Fruit fly (Drosophila melanogaster): ENCODE results near the gene L2HGDH.
A peak's percentile ranks its signal among the peaks of the same experiment; 100 is the strongest.

L2HGDH gene

dm6 chr2L:18953512-18954254 is 20.6 kb downstream of the L2HGDH start:
- no peak for TF ChIP-seq CG8478 (optimal IDR thresholded peaks at IDR 0.05)
- no peak for TF ChIP-seq CTCF (optimal IDR thresholded peaks at IDR 0.05)

- TF ChIP-seq CTCF (optimal IDR thresholded peaks at IDR 0.05) (peak in 1 of 2 experiments; percentile 31), CG8478 (optimal IDR thresholded peaks at IDR 0.05) (no peak)
These were observed 22.6 kb downstream of the L2HGDH start, which contains the start of gene Nedd8 for dm6 chr2L:18951674-18952073. Gene Nedd8, minus strand, starts transcription at chr2L:18951837.

dm6 chr2L:18948724-18949108 is 25.5 kb downstream of the L2HGDH start, which contains the start of gene CG10428:
Gene CG10428, plus strand, starts transcription at chr2L:18948884.
- TF ChIP-seq CG8478 (optimal IDR thresholded peaks at IDR 0.05) (no peak), CTCF (optimal IDR thresholded peaks at IDR 0.05) (no peak)

- TF ChIP-seq CG8478 (optimal IDR thresholded peaks at IDR 0.05) = no peak
- no peak for TF ChIP-seq CTCF (optimal IDR thresholded peaks at IDR 0.05)
These were observed 26.1 kb downstream of the L2HGDH start for dm6 chr2L:18948065-18948723.

dm6 chr2L:18947515-18947998 is 26.7 kb downstream of the L2HGDH start:
- TF ChIP-seq CG8478 (optimal IDR thresholded peaks at IDR 0.05) (no peak), CTCF (optimal IDR thresholded peaks at IDR 0.05) (peak in 1 of 2 experiments; percentile 16)

dm6 chr2L:18946636-18947514 is 27.4 kb downstream of the L2HGDH start:
- TF ChIP-seq CG8478 (optimal IDR thresholded peaks at IDR 0.05) = no peak
- TF ChIP-seq CTCF (optimal IDR thresholded peaks at IDR 0.05) = no peak

- TF ChIP-seq CTCF (optimal IDR thresholded peaks at IDR 0.05) = no peak
- TF ChIP-seq CG8478 (optimal IDR thresholded peaks at IDR 0.05) = no peak
These were observed 28.3 kb downstream of the L2HGDH start, which contains the start of gene CG46304 for dm6 chr2L:18945765-18946552. Gene CG46304, plus strand, starts transcription at chr2L:18946305.

dm6 chr2L:18944175-18945012 is 29.9 kb downstream of the L2HGDH start:
- no peak for TF ChIP-seq CG8478 (optimal IDR thresholded peaks at IDR 0.05)
- no peak for TF ChIP-seq CTCF (optimal IDR thresholded peaks at IDR 0.05)

- TF ChIP-seq CTCF (optimal IDR thresholded peaks at IDR 0.05) = no peak
- TF ChIP-seq CG8478 (optimal IDR thresholded peaks at IDR 0.05) = no peak
These were observed 30.5 kb downstream of the L2HGDH start, which contains the start of gene ssp3 for dm6 chr2L:18943797-18944174. Gene ssp3, minus strand, starts transcription at chr2L:18943960.

dm6 chr2L:18943309-18943708 is 30.9 kb downstream of the L2HGDH start:
- TF ChIP-seq CTCF (optimal IDR thresholded peaks at IDR 0.05) = no peak
- TF ChIP-seq CG8478 (optimal IDR thresholded peaks at IDR 0.05) = no peak

dm6 chr2L:18936056-18936455 is 38.2 kb downstream of the L2HGDH start:
- TF ChIP-seq CG8478 (optimal IDR thresholded peaks at IDR 0.05) (no peak), CTCF (optimal IDR thresholded peaks at IDR 0.05) (peak; percentile 60 to 61)

dm6 chr2L:18934588-18934987 is 39.7 kb downstream of the L2HGDH start:
- TF ChIP-seq CG8478 (optimal IDR thresholded peaks at IDR 0.05) (no peak), CTCF (optimal IDR thresholded peaks at IDR 0.05) (no peak)

dm6 chr2L:18933867-18934266 is 40.4 kb downstream of the L2HGDH start:
- TF ChIP-seq CG8478 (optimal IDR thresholded peaks at IDR 0.05) (no peak), CTCF (optimal IDR thresholded peaks at IDR 0.05) (no peak)
